Worm (Caenorhabditis elegans) whole organism, L4 larva: ENCODE results near the gene irld-62.
"Not testable (repeated sequence)": the region's sequence is repeated elsewhere in the genome, so short reads cannot be mapped to it uniquely, and the experiment has no call there.

Experiments used
- ZK546.5 ChIP-seq, 2 experiments: sonication (generic microtip); optimal IDR thresholded peaks; 2 replicates each; lab custom pipeline; 2017; ENCODE audit warnings: missing biosample characterization in 2 of 2, missing genetic modification characterization in 2 of 2
- aha-1 ChIP-seq: fragments of 150-350 bp; peaks from one replicate; lab custom pipeline; 2014; ENCODE audit warnings: missing biosample characterization, missing genetic modification characterization
- fos-1 ChIP-seq: fragments of 150-350 bp; optimal IDR thresholded peaks from 2 replicates; lab custom pipeline; 2014; ENCODE audit warnings: missing biosample characterization, missing genetic modification characterization
- lin-38 ChIP-seq: fragments of 200-800 bp; sonication (Bioruptor generic); IDR thresholded peaks from 2 replicates; pipeline ENCODE4 v1.3.6; 2022; ENCODE audit warnings: missing genetic modification reagents, missing genetic modification characterization, missing compliant biosample characterization
- lin-39 ChIP-seq: fragments of 150-350 bp; optimal IDR thresholded peaks from 2 replicates; lab custom pipeline; 2014; ENCODE audit warnings: missing biosample characterization, missing genetic modification reagents, missing genetic modification characterization
- mdl-1 ChIP-seq, 2 experiments: fragments of 150-350 bp in 1 of 2; sonication (generic microtip) in 1 of 2; optimal IDR thresholded peaks; 2 replicates each; lab custom pipeline; 2014 to 2017; ENCODE audit warnings: missing biosample characterization in 2 of 2, missing genetic modification characterization in 2 of 2
- pha-4 ChIP-seq, 2 experiments: fragments of 150-350 bp in 1 of 2; fragments of 200-800 bp in 1 of 2; sonication (Bioruptor generic) in 1 of 2; IDR thresholded peaks in 1 of 2; optimal IDR thresholded peaks in 1 of 2; 2 replicates each; pipeline versions ENCODE4 v1.3.6 to Lab custom; 2014 to 2022; ENCODE audit warnings: missing genetic modification characterization in 2 of 2, missing genetic modification reagents in 2 of 2, missing biosample characterization in 1 of 2, missing compliant biosample characterization in 1 of 2
- pqm-1 ChIP-seq: sonication (generic microtip); optimal IDR thresholded peaks from 2 replicates; lab custom pipeline; 2017; ENCODE audit warnings: missing biosample characterization, missing genetic modification characterization

ce11 chrV:15262336-15262735 lies 48.5 kb upstream of the irld-62 start, which contains the start of gene M01B2.10:
- TF ChIP-seq ZK546.5 (tag; optimal IDR thresholded peaks at IDR 0.05; lab: Kevin White, UChicago); pqm-1 (tag; lab: Kevin White, UChicago); aha-1 (tag; lab: Kevin White, UChicago); fos-1 (tag; lab: Kevin White, UChicago); mdl-1 (tag; optimal IDR thresholded peaks at IDR 0.05; lab: Kevin White, UChicago); lin-38 (GFP tag; lab: Robert Waterston, UW); lin-39 (tag; lab: Kevin White, UChicago); pha-4 (GFP tag; IDR thresholded peaks at IDR 0.05; lab: Robert Waterston, UW); pha-4 (tag; optimal IDR thresholded peaks at IDR 0.05; lab: Kevin White, UChicago): not testable (repeated sequence)
